Worm (Caenorhabditis elegans) whole organism, L1 larva: ENCODE data around the gene ccch-1.
A peak's percentile ranks its signal among the peaks of the same experiment; 100 is the strongest.

ENCODE experiments used
- F16B12.6 ChIP-seq: fragments of 150-350 bp; optimal IDR thresholded peaks from 2 replicates; lab custom pipeline; 2014; ENCODE audit warnings: missing biosample characterization, missing genetic modification characterization
- Y116A8C.19 ChIP-seq: sonication (generic microtip); optimal IDR thresholded peaks from 2 replicates; lab custom pipeline; 2016; ENCODE audit warnings: missing compliant biosample characterization, missing genetic modification characterization, borderline replicate concordance
- aly-2 ChIP-seq: fragments of 150-350 bp; optimal IDR thresholded peaks from 2 replicates; lab custom pipeline; 2014; ENCODE audit warnings: missing biosample characterization, missing genetic modification characterization
- blmp-1 ChIP-seq: fragments of 150-350 bp; optimal IDR thresholded peaks from 2 replicates; lab custom pipeline; 2014; ENCODE audit warnings: missing biosample characterization, missing genetic modification characterization
- ceh-8 ChIP-seq: fragments of 200-800 bp; sonication (Bioruptor generic); optimal IDR thresholded peaks from 2 replicates; lab custom pipeline; 2018; ENCODE audit warnings: mild to moderate bottlenecking, missing genetic modification characterization, moderate library complexity, missing compliant biosample characterization
- ceh-90 ChIP-seq: sonication (generic microtip); optimal IDR thresholded peaks from 2 replicates; lab custom pipeline; 2016; ENCODE audit warnings: missing genetic modification characterization, missing compliant biosample characterization
- dpl-1 ChIP-seq, 3 experiments: fragments of 150-350 bp in 2 of 3; sonication (generic microtip) in 1 of 3; optimal IDR thresholded peaks; 2 replicates each; lab custom pipeline; 2014 to 2017; ENCODE audit warnings: missing biosample characterization in 3 of 3, missing genetic modification characterization in 3 of 3, missing genetic modification reagents in 3 of 3
- dsc-1 ChIP-seq: sonication (generic microtip); optimal IDR thresholded peaks from 2 replicates; lab custom pipeline; 2016; ENCODE audit warnings: mild to moderate bottlenecking, missing genetic modification characterization, missing compliant biosample characterization
- efl-1 ChIP-seq, 4 experiments: fragments of 150-350 bp; optimal IDR thresholded peaks in 3 of 4; peaks in 1 of 4; 1 replicate in 1 of 4; 2 replicates in 3 of 4; lab custom pipeline; 2014; ENCODE audit warnings: missing biosample characterization in 2 of 4, missing genetic modification characterization in 2 of 4, missing genetic modification reagents in 2 of 4
- efl-3 ChIP-seq: fragments of 200-800 bp; sonication (Bioruptor generic); optimal IDR thresholded peaks from 2 replicates; lab custom pipeline; 2018; ENCODE audit warnings: mild to moderate bottlenecking, missing genetic modification characterization, missing compliant biosample characterization
- egl-27 ChIP-seq, 2 experiments: fragments of 150-350 bp in 1 of 2; sonication (generic microtip); optimal IDR thresholded peaks; 3 replicates each; lab custom pipeline; 2017 to 2018; ENCODE audit warnings: missing biosample characterization in 2 of 2, missing genetic modification characterization in 2 of 2, missing genetic modification reagents in 2 of 2
- ets-5 ChIP-seq: fragments of 200-800 bp; sonication (Bioruptor generic); IDR thresholded peaks from 2 replicates; pipeline ENCODE4 v1.3.6; 2022; ENCODE audit warnings: missing genetic modification characterization, missing compliant biosample characterization
- fkh-10 ChIP-seq: sonication (generic microtip); optimal IDR thresholded peaks from 2 replicates; lab custom pipeline; 2017; ENCODE audit warnings: missing biosample characterization, missing genetic modification reagents, missing genetic modification characterization
- fkh-4 ChIP-seq: sonication (generic microtip); optimal IDR thresholded peaks from 2 replicates; lab custom pipeline; 2016; ENCODE audit warnings: missing compliant biosample characterization, missing genetic modification characterization, borderline replicate concordance
- fkh-8 ChIP-seq: sonication (generic microtip); optimal IDR thresholded peaks from 2 replicates; lab custom pipeline; 2016; ENCODE audit warnings: mild to moderate bottlenecking, missing genetic modification characterization, missing compliant biosample characterization
- fos-1 ChIP-seq: fragments of 150-350 bp; optimal IDR thresholded peaks from 2 replicates; lab custom pipeline; 2014; ENCODE audit warnings: missing biosample characterization, missing genetic modification characterization
- grh-1 ChIP-seq: fragments of 200-800 bp; sonication (Bioruptor generic); IDR thresholded peaks from 2 replicates; pipeline ENCODE4 v1.3.6; 2022; ENCODE audit warnings: missing genetic modification reagents, missing genetic modification characterization, missing compliant biosample characterization
- irx-1 ChIP-seq: sonication (generic microtip); optimal IDR thresholded peaks from 2 replicates; lab custom pipeline; 2016; ENCODE audit warnings: missing genetic modification characterization, missing compliant biosample characterization
- jun-1 ChIP-seq: fragments of 150-350 bp; optimal IDR thresholded peaks from 2 replicates; lab custom pipeline; 2014; ENCODE audit warnings: missing biosample characterization, missing genetic modification reagents, missing genetic modification characterization
- lin-13 ChIP-seq: fragments of 150-350 bp; optimal IDR thresholded peaks from 2 replicates; lab custom pipeline; 2014; ENCODE audit warnings: missing biosample characterization, missing genetic modification reagents, missing genetic modification characterization
- lin-15B ChIP-seq: fragments of 150-350 bp; sonication (generic microtip); optimal IDR thresholded peaks from 3 replicates; lab custom pipeline; 2014; ENCODE audit warnings: missing biosample characterization, missing genetic modification characterization
- lin-39 ChIP-seq: fragments of 150-350 bp; optimal IDR thresholded peaks from 2 replicates; lab custom pipeline; 2014; ENCODE audit warnings: missing biosample characterization, missing genetic modification reagents, missing genetic modification characterization
- lir-3 ChIP-seq: sonication (generic microtip); optimal IDR thresholded peaks from 2 replicates; lab custom pipeline; 2016; ENCODE audit warnings: mild to moderate bottlenecking, missing genetic modification characterization, moderate library complexity, missing compliant biosample characterization; ENCODE audit not compliant: poor library complexity
- lsy-2 ChIP-seq, 2 experiments: fragments of 150-350 bp; optimal IDR thresholded peaks; 2 replicates each; lab custom pipeline; 2014; ENCODE audit warnings: missing biosample characterization in 2 of 2, missing genetic modification characterization in 2 of 2
- mab-9 ChIP-seq: fragments of 200-800 bp; sonication (Bioruptor generic); IDR thresholded peaks from 2 replicates; pipeline ENCODE4 v1.3.6; 2022; ENCODE audit warnings: missing genetic modification reagents, missing genetic modification characterization, missing compliant biosample characterization
- mdl-1 ChIP-seq, 2 experiments: fragments of 150-350 bp; optimal IDR thresholded peaks; 2 replicates each; lab custom pipeline; 2014 to 2017; ENCODE audit warnings: missing biosample characterization in 2 of 2, missing genetic modification characterization in 2 of 2, inconsistent platforms in 1 of 2
- mef-2 ChIP-seq: fragments of 150-350 bp; optimal IDR thresholded peaks from 2 replicates; lab custom pipeline; 2014; ENCODE audit warnings: missing biosample characterization, missing genetic modification characterization
- nhr-11 ChIP-seq: fragments of 150-350 bp; optimal IDR thresholded peaks from 2 replicates; lab custom pipeline; 2014; ENCODE audit warnings: missing biosample characterization, missing genetic modification characterization
- nhr-19 ChIP-seq: fragments of 200-800 bp; sonication (Bioruptor generic); conservative IDR thresholded peaks from 2 replicates; pipeline ENCODE4 v1.3.6; 2022; ENCODE audit warnings: missing genetic modification characterization, missing compliant biosample characterization
- nhr-20 ChIP-seq: sonication (generic microtip); optimal IDR thresholded peaks from 2 replicates; lab custom pipeline; 2016; ENCODE audit warnings: mild to moderate bottlenecking, missing genetic modification characterization, missing compliant biosample characterization
- nhr-237 ChIP-seq: fragments of 150-350 bp; optimal IDR thresholded peaks from 2 replicates; lab custom pipeline; 2014; ENCODE audit warnings: missing biosample characterization, missing genetic modification characterization
- nhr-47 ChIP-seq: sonication (generic microtip); optimal IDR thresholded peaks from 2 replicates; lab custom pipeline; 2016; ENCODE audit warnings: mild to moderate bottlenecking, missing genetic modification characterization, moderate library complexity, missing compliant biosample characterization
- nhr-71 ChIP-seq: sonication (generic microtip); optimal IDR thresholded peaks from 2 replicates; lab custom pipeline; 2016; ENCODE audit warnings: mild to moderate bottlenecking, missing genetic modification characterization, moderate library complexity, missing compliant biosample characterization
- nhr-77 ChIP-seq: fragments of 150-350 bp; optimal IDR thresholded peaks from 2 replicates; lab custom pipeline; 2014; ENCODE audit warnings: missing biosample characterization, missing genetic modification characterization
- nhr-84 ChIP-seq: sonication (generic microtip); optimal IDR thresholded peaks from 2 replicates; lab custom pipeline; 2017; ENCODE audit warnings: missing biosample characterization, missing genetic modification characterization
- nhr-90 ChIP-seq: sonication (generic microtip); optimal IDR thresholded peaks from 2 replicates; lab custom pipeline; 2016; ENCODE audit warnings: mild to moderate bottlenecking, missing genetic modification characterization, missing compliant biosample characterization; ENCODE audit not compliant: poor library complexity
- pax-3 ChIP-seq: fragments of 200-800 bp; sonication (Bioruptor generic); optimal IDR thresholded peaks from 2 replicates; lab custom pipeline; 2018; ENCODE audit warnings: mild to moderate bottlenecking, missing genetic modification characterization, moderate library complexity, missing compliant biosample characterization
- rnt-1 ChIP-seq: sonication (generic microtip); optimal IDR thresholded peaks from 2 replicates; lab custom pipeline; 2016; ENCODE audit warnings: mild to moderate bottlenecking, missing genetic modification characterization, moderate library complexity, missing compliant biosample characterization
- snpc-4 ChIP-seq: fragments of 150-350 bp; optimal IDR thresholded peaks from 2 replicates; lab custom pipeline; 2014; ENCODE audit warnings: missing biosample characterization, missing genetic modification characterization
- sup-37 ChIP-seq: fragments of 200-800 bp; sonication (Bioruptor generic); optimal IDR thresholded peaks from 2 replicates; lab custom pipeline; 2018; ENCODE audit warnings: mild to moderate bottlenecking, missing genetic modification characterization, missing compliant biosample characterization
- tbx-2 ChIP-seq: sonication (generic microtip); optimal IDR thresholded peaks from 2 replicates; lab custom pipeline; 2016; ENCODE audit warnings: missing genetic modification characterization, missing compliant biosample characterization
- tlp-1 ChIP-seq: fragments of 150-350 bp; optimal IDR thresholded peaks from 2 replicates; lab custom pipeline; 2014; ENCODE audit warnings: missing biosample characterization, missing genetic modification characterization
- unc-130 ChIP-seq: fragments of 150-350 bp; optimal IDR thresholded peaks from 2 replicates; lab custom pipeline; 2017; ENCODE audit warnings: missing biosample characterization, missing genetic modification characterization, inconsistent platforms
- unc-30 ChIP-seq: sonication (generic microtip); optimal IDR thresholded peaks from 2 replicates; lab custom pipeline; 2017; ENCODE audit warnings: missing biosample characterization, missing genetic modification characterization
- unc-86 ChIP-seq: sonication (generic microtip); optimal IDR thresholded peaks from 2 replicates; lab custom pipeline; 2016; ENCODE audit warnings: missing genetic modification characterization, missing compliant biosample characterization
- vab-15 ChIP-seq: sonication (generic microtip); optimal IDR thresholded peaks from 2 replicates; lab custom pipeline; 2017; ENCODE audit warnings: missing genotype, mild to moderate bottlenecking, missing genetic modification characterization, missing compliant biosample characterization
- xbp-1 ChIP-seq: sonication (generic microtip); optimal IDR thresholded peaks from 2 replicates; lab custom pipeline; 2016; ENCODE audit warnings: missing genetic modification characterization, missing compliant biosample characterization
- zip-4 ChIP-seq: fragments of 200-800 bp; sonication (Bioruptor generic); optimal IDR thresholded peaks from 2 replicates; lab custom pipeline; 2018; ENCODE audit warnings: mild to moderate bottlenecking, missing genetic modification characterization, moderate library complexity, missing compliant biosample characterization

Gene ccch-1

ce11 chrV:11531100-11531499 lies 3.5 kb downstream of the ccch-1 start (continued):
- no peak for TF ChIP-seq ets-5 (GFP tag; lab: Robert Waterston, UW)
- TF ChIP-seq fos-1 (tag; lab: Kevin White, UChicago) = peak; percentile 45

- TF ChIP-seq unc-30 (tag; lab: Kevin White, UChicago) (no peak), lin-15B (no peak), efl-3 (GFP tag; lab: Kevin White, UChicago) (no peak), vab-15 (peak; percentile 52), lir-3 (peak; percentile 29), fkh-10 (GFP tag; lab: Kevin White, UChicago) (no peak), blmp-1 (tag; lab: Kevin White, UChicago) (peak; percentile 92), F16B12.6 (tag; lab: Kevin White, UChicago) (no peak), nhr-71 (tag; lab: Kevin White, UChicago) (peak; percentile 97), lsy-2 (tag; optimal IDR thresholded peaks at IDR 0.05; lab: Kevin White, UChicago) (peak; percentile 67 to 92), ceh-8 (no peak), mdl-1 (tag; optimal IDR thresholded peaks at IDR 0.05; lab: Kevin White, UChicago) (peak; percentile 53 to 96), nhr-84 (no peak), unc-130 (tag; lab: Kevin White, UChicago) (peak; percentile 89), pax-3 (no peak), xbp-1 (peak; percentile 66), ets-5 (GFP tag; lab: Robert Waterston, UW) (no peak), nhr-20 (peak; percentile 97), efl-1 (optimal IDR thresholded peaks at IDR 0.05; lab: Kevin White, UChicago) (peak; percentile 56 to 57), efl-1 (GFP tag; optimal IDR thresholded peaks at IDR 0.05 in 1 of 2; lab: Kevin White, UChicago) (peak; percentile 26 to 95), zip-4 (GFP tag; lab: Kevin White, UChicago) (no peak), nhr-47 (tag; lab: Kevin White, UChicago) (peak; percentile 76), nhr-77 (tag; lab: Kevin White, UChicago) (peak; percentile 79), nhr-19 (GFP tag; lab: Robert Waterston, UW) (peak; percentile 84), irx-1 (tag; lab: Kevin White, UChicago) (peak; percentile 54), fkh-8 (tag; lab: Kevin White, UChicago) (no peak), lin-13 (GFP tag; lab: Kevin White, UChicago) (peak; percentile 75), nhr-90 (tag; lab: Kevin White, UChicago) (peak; percentile 88), rnt-1 (tag; lab: Kevin White, UChicago) (peak; percentile 79), jun-1 (tag; lab: Kevin White, UChicago) (peak; percentile 58), sup-37 (GFP tag; lab: Kevin White, UChicago) (peak; percentile 51), egl-27 (tag; optimal IDR thresholded peaks at IDR 0.05; lab: Kevin White, UChicago) (peak; percentile 80 to 84), fkh-4 (tag; lab: Kevin White, UChicago) (peak; percentile 72), dpl-1 (GFP tag; optimal IDR thresholded peaks at IDR 0.05; lab: Kevin White, UChicago) (peak; percentile 19 to 55 (median 25)), unc-86 (tag; lab: Kevin White, UChicago) (no peak), dsc-1 (tag; lab: Kevin White, UChicago) (peak; percentile 97), aly-2 (no peak), mab-9 (GFP tag; lab: Robert Waterston, UW) (no peak), fos-1 (tag; lab: Kevin White, UChicago) (peak; percentile 82), lin-39 (tag; lab: Kevin White, UChicago) (peak; percentile 44), grh-1 (GFP tag; lab: Robert Waterston, UW) (peak; percentile 77), tbx-2 (tag; lab: Kevin White, UChicago) (peak; percentile 91), snpc-4 (tag; lab: Kevin White, UChicago) (peak; percentile 36), ceh-90 (tag; lab: Kevin White, UChicago) (no peak), nhr-11 (tag; lab: Kevin White, UChicago) (peak; percentile 30), nhr-237 (peak; percentile 35), Y116A8C.19 (tag; lab: Kevin White, UChicago) (no peak), tlp-1 (no peak), mef-2 (peak; percentile 24)
Measured at ce11 chrV:11531831-11532534, 4.4 kb downstream of the ccch-1 start.
